Worm (Caenorhabditis elegans) whole organism, L3 larva: ENCODE measurements around the gene pigb-1.

Source experiments
- elt-2 ChIP-seq: sonication (generic microtip); optimal IDR thresholded peaks from 2 replicates; lab custom pipeline; 2016; ENCODE audit warnings: missing genetic modification reagents, mild to moderate bottlenecking, missing genetic modification characterization, missing compliant biosample characterization
- fkh-10 ChIP-seq: sonication (generic microtip); optimal IDR thresholded peaks from 2 replicates; lab custom pipeline; 2017; ENCODE audit warnings: missing biosample characterization, missing genetic modification reagents, missing genetic modification characterization
- lin-15B ChIP-seq: fragments of 150-350 bp; optimal IDR thresholded peaks from 2 replicates; lab custom pipeline; 2014; ENCODE audit warnings: missing biosample characterization, missing genetic modification characterization
- lsy-12 ChIP-seq: sonication (generic microtip); optimal IDR thresholded peaks from 2 replicates; lab custom pipeline; 2016; ENCODE audit warnings: mild to moderate bottlenecking, missing genetic modification characterization, missing compliant biosample characterization
- skn-1 ChIP-seq: fragments of 150-350 bp; optimal IDR thresholded peaks from 2 replicates; lab custom pipeline; 2014; ENCODE audit warnings: missing biosample characterization, missing genetic modification characterization
- snpc-4 ChIP-seq: fragments of 150-350 bp; optimal IDR thresholded peaks from 2 replicates; lab custom pipeline; 2014; ENCODE audit warnings: missing biosample characterization, missing genetic modification characterization
- unc-62 ChIP-seq: fragments of 150-350 bp; sonication (generic microtip); optimal IDR thresholded peaks from 4 replicates; lab custom pipeline; 2014; ENCODE audit warnings: missing biosample characterization, missing genetic modification reagents, missing genetic modification characterization

ce11 chrII:4966576-4966975 lies 26.3 kb downstream of the pigb-1 start:
- TF ChIP-seq lsy-12 (tag; lab: Kevin White, UChicago) (no peak), lin-15B (tag; lab: Kevin White, UChicago) (no peak), unc-62 (GFP tag; lab: Kevin White, UChicago) (no peak), fkh-10 (GFP tag; lab: Kevin White, UChicago) (no peak), snpc-4 (tag; lab: Kevin White, UChicago) (no peak), elt-2 (tag; lab: Kevin White, UChicago) (peak; percentile 88), skn-1 (tag; lab: Kevin White, UChicago) (no peak)
